Worm (Caenorhabditis elegans) whole organism, L4/young adult: ENCODE measurements around the gene ins-23.

Experiments
- W03F9.2 ChIP-seq: fragments of 150-350 bp; optimal IDR thresholded peaks from 2 replicates; lab custom pipeline; 2014; ENCODE audit warnings: missing biosample characterization, missing genetic modification characterization
- dao-5 ChIP-seq: sonication (generic microtip); optimal IDR thresholded peaks from 2 replicates; lab custom pipeline; 2016; ENCODE audit warnings: missing genotype, missing genetic modification characterization, moderate library complexity, missing compliant biosample characterization
- him-1 ChIP-seq: sonication (generic microtip); optimal IDR thresholded peaks from 2 replicates; lab custom pipeline; 2016; ENCODE audit warnings: missing genotype, missing genetic modification reagents, missing genetic modification characterization, missing compliant biosample characterization

ce11 chrIII:10006734-10007348 lies 21.2 kb upstream of the ins-23 start, which contains the start of gene C05B5.8:
- TF ChIP-seq W03F9.2 (tag; lab: Kevin White, UChicago) = no peak
- TF ChIP-seq him-1 (tag; lab: Kevin White, UChicago) = no peak
- TF ChIP-seq dao-5 (tag; lab: Kevin White, UChicago) = no peak
